Worm (Caenorhabditis elegans) whole organism, young adult: Measurements from ENCODE around the gene feh-1.
A peak's percentile ranks its signal among the peaks of the same experiment; 100 is the strongest.

Experiments
- F55B11.4 ChIP-seq: sonication (generic microtip); optimal IDR thresholded peaks from 2 replicates; lab custom pipeline; 2016; ENCODE audit warnings: missing compliant biosample characterization, missing genetic modification characterization, borderline replicate concordance; ENCODE audit not compliant: insufficient read depth
- F57A8.1 ChIP-seq: fragments of 200-800 bp; sonication (Bioruptor generic); optimal IDR thresholded peaks from 2 replicates; lab custom pipeline; 2018; ENCODE audit warnings: mild to moderate bottlenecking, missing genetic modification characterization, moderate library complexity, missing compliant biosample characterization
- K12H6.12 ChIP-seq: fragments of 200-800 bp; sonication (Bioruptor generic); optimal IDR thresholded peaks from 2 replicates; lab custom pipeline; 2018; ENCODE audit warnings: mild to moderate bottlenecking, missing genetic modification characterization, missing compliant biosample characterization
- Y95B8A.8 ChIP-seq: fragments of 200-800 bp; sonication (Bioruptor generic); IDR thresholded peaks from 2 replicates; pipeline ENCODE4 v1.3.6; 2022; ENCODE audit warnings: missing genetic modification reagents, missing genetic modification characterization, missing compliant biosample characterization
- cebp-1 ChIP-seq, 2 experiments: fragments of 200-800 bp in 1 of 2; sonication (Bioruptor generic) in 1 of 2; sonication (generic microtip) in 1 of 2; IDR thresholded peaks in 1 of 2; optimal IDR thresholded peaks in 1 of 2; 2 replicates each; pipeline versions ENCODE4 v1.3.6 to Lab custom; 2017 to 2022; ENCODE audit warnings: missing compliant biosample characterization in 2 of 2, missing genetic modification characterization in 2 of 2, mild to moderate bottlenecking in 1 of 2, missing genetic modification reagents in 1 of 2, moderate library complexity in 1 of 2
- hlh-26 ChIP-seq: fragments of 200-800 bp; sonication (Bioruptor generic); conservative IDR thresholded peaks from 2 replicates; pipeline ENCODE4 v1.3.6; 2022; ENCODE audit warnings: missing genetic modification reagents, missing genetic modification characterization, missing compliant biosample characterization
- lir-1 ChIP-seq: fragments of 200-800 bp; sonication (Bioruptor generic); conservative IDR thresholded peaks from 2 replicates; pipeline ENCODE4 v1.3.6; 2022; ENCODE audit warnings: missing genetic modification reagents, missing genetic modification characterization, missing compliant biosample characterization
- lsl-1 ChIP-seq: fragments of 200-800 bp; sonication (Bioruptor generic); optimal IDR thresholded peaks from 2 replicates; lab custom pipeline; 2018; ENCODE audit warnings: mild to moderate bottlenecking, missing genetic modification characterization, moderate library complexity, missing compliant biosample characterization
- madf-8 ChIP-seq: fragments of 200-800 bp; sonication (Bioruptor generic); conservative IDR thresholded peaks from 2 replicates; pipeline ENCODE4 v1.3.6; 2022; ENCODE audit warnings: missing genetic modification reagents, missing genetic modification characterization, missing compliant biosample characterization
- nhr-120 ChIP-seq: fragments of 200-800 bp; sonication (Bioruptor generic); IDR thresholded peaks from 2 replicates; pipeline ENCODE4 v1.3.6; 2022; ENCODE audit warnings: missing genetic modification characterization, missing compliant biosample characterization
- snpc-4 ChIP-seq, 5 experiments: fragments of 150-350 bp in 1 of 5; sonication (generic microtip) in 4 of 5; optimal IDR thresholded peaks; 2 replicates each; lab custom pipeline; 2014 to 2018; ENCODE audit warnings: missing genetic modification characterization in 5 of 5, missing biosample characterization in 3 of 5, antibody characterized with exemption in 2 of 5, mild to moderate bottlenecking in 2 of 5, missing compliant biosample characterization in 2 of 5, missing genotype in 2 of 5, moderate library complexity in 2 of 5, missing genetic modification reagents in 1 of 5
- unc-62 ChIP-seq: fragments of 150-350 bp; optimal IDR thresholded peaks from 2 replicates; lab custom pipeline; 2014; ENCODE audit warnings: missing biosample characterization, missing genetic modification reagents, missing genetic modification characterization

DNA sequence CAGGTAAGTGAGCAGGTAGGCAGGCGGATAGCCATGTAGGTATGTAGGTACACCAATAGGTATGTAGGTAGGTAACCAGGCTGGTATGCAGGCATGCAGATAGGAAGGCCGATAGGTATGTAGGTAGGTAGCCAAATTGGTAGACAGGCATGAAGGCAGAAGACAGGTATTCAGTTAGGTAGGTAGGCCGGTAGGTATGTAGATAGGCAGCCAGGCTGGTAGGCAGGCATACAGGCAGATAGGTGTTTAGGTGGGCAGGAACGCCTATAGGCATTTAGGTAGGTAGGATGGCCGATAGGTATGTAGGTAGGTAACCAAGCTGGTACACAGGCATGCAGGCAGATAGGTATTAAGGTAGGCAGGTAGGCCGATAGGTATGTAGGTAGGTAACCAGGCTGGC is 11.0 kb downstream of the feh-1 start:
- TF ChIP-seq K12H6.12 (tag; lab: Kevin White, UChicago) (no peak), Y95B8A.8 (GFP tag; lab: Robert Waterston, UW) (no peak), lsl-1 (GFP tag; lab: Kevin White, UChicago) (no peak), nhr-120 (0 out of 2 replicates have a peak, but pooled peaks have one; percentile 12), F55B11.4 (tag; lab: Kevin White, UChicago) (no peak), madf-8 (GFP tag; lab: Robert Waterston, UW) (no peak), unc-62 (GFP tag; lab: Kevin White, UChicago) (no peak), cebp-1 (GFP tag; IDR thresholded peaks at IDR 0.05; lab: Robert Waterston, UW) (no peak), cebp-1 (tag; optimal IDR thresholded peaks at IDR 0.05; lab: Kevin White, UChicago) (no peak), snpc-4 (GFP tag; optimal IDR thresholded peaks at IDR 0.05; lab: Kevin White, UChicago) (no peak), snpc-4 (tag; optimal IDR thresholded peaks at IDR 0.05; lab: Kevin White, UChicago) (no peak), hlh-26 (GFP tag; lab: Robert Waterston, UW) (no peak), F57A8.1 (GFP tag; lab: Kevin White, UChicago) (no peak), lir-1 (no peak)
